Fruit fly (Drosophila melanogaster): ENCODE results near the gene CG8492.

The CG8492 gene

dm6 chr3L:7719418-7719789 lies 12.6 kb downstream of the CG8492 start (continued):
- TF ChIP-seq CG8089 (GFP tag; optimal IDR thresholded peaks at IDR 0.05) (no peak), gt (GFP tag; IDR thresholded peaks at IDR 0.05) (no peak), Hey (tag; optimal IDR thresholded peaks at IDR 0.05) (no peak), CG1602 (GFP tag; optimal IDR thresholded peaks at IDR 0.05) (no peak), CG33213 (GFP tag; optimal IDR thresholded peaks at IDR 0.05) (no peak), bsh (GFP tag; optimal IDR thresholded peaks at IDR 0.05) (peak in 1 of 2 experiments; percentile 37), Xrp1 (GFP tag; IDR thresholded peaks at IDR 0.05) (no peak), CG8944 (GFP tag; optimal IDR thresholded peaks at IDR 0.05) (no peak), CG9797 (GFP tag; optimal IDR thresholded peaks at IDR 0.05) (no peak), mirr (GFP tag; optimal IDR thresholded peaks at IDR 0.05) (peak; percentile 10), CG17912 (GFP tag; optimal IDR thresholded peaks at IDR 0.05) (no peak), exex (tag; optimal IDR thresholded peaks at IDR 0.05) (peak; percentile 37), stwl (tag; optimal IDR thresholded peaks at IDR 0.05) (no peak), pb (GFP tag; optimal IDR thresholded peaks at IDR 0.05) (no peak), ftz-f1 (GFP tag; optimal IDR thresholded peaks at IDR 0.05) (no peak), D19B (GFP tag; optimal IDR thresholded peaks at IDR 0.05) (no peak), fd64A (GFP tag; optimal IDR thresholded peaks at IDR 0.05) (no peak), usp (GFP tag; optimal IDR thresholded peaks at IDR 0.05) (no peak), sens (GFP tag) (no peak), jing (GFP tag; optimal IDR thresholded peaks at IDR 0.05) (no peak), sd (tag; optimal IDR thresholded peaks at IDR 0.05) (peak; percentile 27), chm (GFP tag; IDR thresholded peaks at IDR 0.05) (no peak), CG3065 (GFP tag; optimal IDR thresholded peaks at IDR 0.05) (no peak), caup (GFP tag; optimal IDR thresholded peaks at IDR 0.05; ENCODE audit: severe bottlenecking) (no peak), grn (GFP tag; optimal IDR thresholded peaks at IDR 0.05) (peak; percentile 38), CG12155 (GFP tag; optimal IDR thresholded peaks at IDR 0.05) (no peak)

- peak; percentile 93 for TF ChIP-seq caup (GFP tag; optimal IDR thresholded peaks at IDR 0.05; ENCODE audit: severe bottlenecking)
- TF ChIP-seq bcd (GFP tag; optimal IDR thresholded peaks at IDR 0.05): peak; percentile 93
- peak; percentile 85 for TF ChIP-seq cas (GFP tag; IDR thresholded peaks at IDR 0.05)
- TF ChIP-seq Myb (GFP tag; optimal IDR thresholded peaks at IDR 0.05): no peak
- no peak for TF ChIP-seq dan (GFP tag; IDR thresholded peaks at IDR 0.05)
- peak; percentile 79; the same call in 2 of the 3 replicates for TF ChIP-seq ken (GFP tag; IDR thresholded peaks at IDR 0.05)
- TF ChIP-seq CG16779 (GFP tag; IDR thresholded peaks at IDR 0.05): no peak; the same call in 1 of the 2 replicates
- TF ChIP-seq chm (GFP tag; IDR thresholded peaks at IDR 0.05): peak; percentile 65; the same call in 1 of the 2 replicates
- peak; percentile 69 for TF ChIP-seq Hsf (GFP tag; optimal IDR thresholded peaks at IDR 0.05)
- TF ChIP-seq Hr78 (GFP tag; optimal IDR thresholded peaks at IDR 0.05): peak in 1 of 2 experiments; percentile 92
- TF ChIP-seq cad (GFP tag; optimal IDR thresholded peaks at IDR 0.05): no peak
- TF ChIP-seq CG34224 (GFP tag; IDR thresholded peaks at IDR 0.05; ENCODE audit: partially characterized antibody): no peak
- TF ChIP-seq tx (GFP tag; optimal IDR thresholded peaks at IDR 0.05): peak; percentile 30
- peak in 1 of 3 experiments; percentile 57 for TF ChIP-seq lola (GFP tag; optimal IDR thresholded peaks at IDR 0.05)
- peak; percentile 92 for TF ChIP-seq zen (tag; optimal IDR thresholded peaks at IDR 0.05)
- peak; percentile 95 for TF ChIP-seq BtbVII (GFP tag; optimal IDR thresholded peaks at IDR 0.05)
- no peak for TF ChIP-seq Atf3 (GFP tag; optimal IDR thresholded peaks at IDR 0.05)
- peak; percentile 97 for TF ChIP-seq lbe (GFP tag; optimal IDR thresholded peaks at IDR 0.05)
- TF ChIP-seq lov (optimal IDR thresholded peaks at IDR 0.05): no peak
- TF ChIP-seq lov (GFP tag; IDR thresholded peaks at IDR 0.05): peak; percentile 70; the same call in 1 of the 3 replicates
- TF ChIP-seq chif (GFP tag; optimal IDR thresholded peaks at IDR 0.05): peak; percentile 17 to 40
- peak; percentile 88 for TF ChIP-seq CG18262 (tag; optimal IDR thresholded peaks at IDR 0.05)
- peak; percentile 91 for TF ChIP-seq CG31388 (GFP tag; optimal IDR thresholded peaks at IDR 0.05)
- TF ChIP-seq br (optimal IDR thresholded peaks at IDR 0.05): no peak
- TF ChIP-seq so (GFP tag; IDR thresholded peaks at IDR 0.05): peak; percentile 90; the same call in 2 of the 3 replicates
- TF ChIP-seq CG4360 (GFP tag; IDR thresholded peaks at IDR 0.05): peak; percentile 52; the same call in 1 of the 2 replicates
- peak; percentile 32 for TF ChIP-seq CTCF (GFP tag; optimal IDR thresholded peaks at IDR 0.05)
Observed at dm6 chr3L:7718561-7719417, 13.2 kb downstream of the CG8492 start, which contains the start of gene Mcad. Mcad (plus strand) TSS chr3L:7719350.

All from whole organism, embryonic.